Worm (Caenorhabditis elegans): Measurements from ENCODE around the gene str-249.
A peak's percentile ranks its signal among the peaks of the same experiment; 100 is the strongest.

The str-249 gene

DNA sequence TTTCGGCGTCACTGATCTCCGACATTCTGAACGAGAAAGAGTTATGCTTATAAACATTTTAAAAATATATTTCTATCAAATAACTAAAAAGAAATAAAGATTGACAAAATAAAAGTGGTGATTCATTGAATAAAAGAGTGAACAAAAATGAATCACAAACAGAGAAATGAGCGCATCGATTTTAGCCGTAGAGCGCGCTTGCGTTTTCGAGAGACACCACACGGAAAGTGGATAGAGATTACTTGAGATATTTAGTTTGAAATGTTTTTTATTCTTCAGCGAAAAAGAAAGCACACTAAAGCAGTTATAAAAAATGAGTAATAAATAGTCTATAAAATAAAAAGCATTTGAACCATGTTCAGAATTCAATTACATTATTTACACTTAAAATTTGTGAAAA lies 43.5 kb upstream of the str-249 start, which contains the start of gene cap-1:
cap-1 (minus strand) TSS at position 26 of the 400 bp plus-strand sequence.
- TF ChIP-seq ceh-48 (tag; optimal IDR thresholded peaks at IDR 0.05) (peak; percentile 95), fax-1 (tag; optimal IDR thresholded peaks at IDR 0.05) (peak; percentile 63), unc-3 (GFP tag; conservative IDR thresholded peaks at IDR 0.05) (no peak), unc-3 (tag; optimal IDR thresholded peaks at IDR 0.05) (peak; percentile 37), ets-4 (tag; optimal IDR thresholded peaks at IDR 0.05) (peak; percentile 54), tbx-2 (tag; optimal IDR thresholded peaks at IDR 0.05) (peak; percentile 79), hlh-13 (GFP tag; optimal IDR thresholded peaks at IDR 0.05) (no peak), ceh-31 (tag; optimal IDR thresholded peaks at IDR 0.05) (peak; percentile 90), hlh-8 (tag; optimal IDR thresholded peaks at IDR 0.05) (peak; percentile 39), elt-2 (tag; optimal IDR thresholded peaks at IDR 0.05) (peak; percentile 43), unc-42 (tag; optimal IDR thresholded peaks at IDR 0.05) (peak; percentile 37), unc-86 (tag; optimal IDR thresholded peaks at IDR 0.05) (peak; percentile 3), unc-55 (GFP tag; optimal IDR thresholded peaks at IDR 0.05) (no peak), zip-5 (tag; optimal IDR thresholded peaks at IDR 0.05) (peak; percentile 32), ttx-3 (tag; optimal IDR thresholded peaks at IDR 0.05) (no peak), ceh-2 (tag; optimal IDR thresholded peaks at IDR 0.05) (peak; percentile 46), rnt-1 (tag; optimal IDR thresholded peaks at IDR 0.05) (peak; percentile 47), ceh-18 (tag; optimal IDR thresholded peaks at IDR 0.05) (peak; percentile 21), nfya-1 (tag; optimal IDR thresholded peaks at IDR 0.05) (peak; percentile 5), ceh-34 (tag; optimal IDR thresholded peaks at IDR 0.05) (peak; percentile 61), dve-1 (tag; optimal IDR thresholded peaks at IDR 0.05) (no peak), pqm-1 (tag; optimal IDR thresholded peaks at IDR 0.05) (peak; percentile 2), ceh-14 (tag; optimal IDR thresholded peaks at IDR 0.05) (peak; percentile 62), C08G9.2 (tag; optimal IDR thresholded peaks at IDR 0.05) (peak; percentile 40), elt-4 (tag; optimal IDR thresholded peaks at IDR 0.05) (no peak)

DNA sequence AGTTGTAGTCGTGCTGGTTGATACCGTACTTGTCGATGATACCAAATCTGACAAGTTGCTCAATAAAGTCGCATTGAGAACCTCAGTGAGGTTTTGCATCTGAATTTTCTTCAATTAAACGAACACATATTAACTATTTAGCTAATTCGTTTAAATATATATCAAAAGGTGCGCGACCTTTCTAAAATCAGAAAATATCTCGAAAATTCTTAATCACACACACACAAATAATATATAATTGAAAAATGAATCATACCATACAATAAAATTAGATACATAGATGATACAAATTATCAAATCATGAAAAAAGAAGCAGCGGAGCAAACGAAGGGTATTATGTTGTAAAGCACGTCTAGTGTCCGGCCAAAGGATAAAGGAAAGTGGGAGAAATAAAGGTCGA lies 41.6 kb upstream of the str-249 start, which contains the start of gene D2024.5:
D2024.5 (minus strand) TSS at position 101 of the 400 bp plus-strand sequence.
- TF ChIP-seq ceh-24 (tag; optimal IDR thresholded peaks at IDR 0.05) (no peak), tbx-2 (tag; optimal IDR thresholded peaks at IDR 0.05) (no peak), pros-1 (tag; optimal IDR thresholded peaks at IDR 0.05) (no peak), ama-1 (optimal IDR thresholded peaks at IDR 0.05) (no peak), pha-2 (tag; optimal IDR thresholded peaks at IDR 0.05) (no peak), ceh-19 (GFP tag; optimal IDR thresholded peaks at IDR 0.05) (no peak), syd-9 (tag; optimal IDR thresholded peaks at IDR 0.05) (no peak), mec-3 (tag; optimal IDR thresholded peaks at IDR 0.05; ENCODE audit: borderline replicate concordance) (no peak), dmd-4 (tag; optimal IDR thresholded peaks at IDR 0.05; ENCODE audit: borderline replicate concordance) (no peak), che-1 (tag; optimal IDR thresholded peaks at IDR 0.05) (no peak), ceh-48 (tag; optimal IDR thresholded peaks at IDR 0.05) (no peak), ttx-3 (tag; optimal IDR thresholded peaks at IDR 0.05) (no peak), fkh-10 (GFP tag; optimal IDR thresholded peaks at IDR 0.05) (no peak)

DNA sequence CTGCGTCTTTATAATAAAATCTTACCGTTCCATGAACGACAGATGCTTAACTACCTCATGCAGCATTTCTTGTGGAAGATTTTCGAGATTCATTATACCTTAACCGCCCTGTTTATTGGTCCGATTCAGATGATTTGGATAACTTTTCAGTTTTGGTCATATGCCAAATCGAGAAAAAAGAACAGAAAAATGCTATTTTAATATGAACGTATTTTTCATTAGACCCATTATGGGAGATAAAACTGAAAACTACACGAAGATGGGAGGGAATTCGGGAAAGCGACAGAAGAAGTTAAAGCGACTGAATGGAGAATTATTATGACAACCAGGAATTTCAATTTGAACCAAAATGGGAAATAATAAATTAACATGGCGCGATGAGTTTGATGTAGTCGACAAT lies 40.4 kb upstream of the str-249 start, which contains the start of gene R13A1.10:
R13A1.10 (minus strand) TSS at position 101 of the 400 bp plus-strand sequence.
- no peak for TF ChIP-seq ceh-30 (tag; optimal IDR thresholded peaks at IDR 0.05)
- no peak for TF ChIP-seq C38D4.7 (GFP tag; optimal IDR thresholded peaks at IDR 0.05)
- no peak for TF ChIP-seq elt-2 (tag; optimal IDR thresholded peaks at IDR 0.05)
- TF ChIP-seq F13H6.1 (tag; optimal IDR thresholded peaks at IDR 0.05) = no peak
- TF ChIP-seq ceh-34 (tag; optimal IDR thresholded peaks at IDR 0.05) = no peak
- no peak for TF ChIP-seq unc-3 (GFP tag; conservative IDR thresholded peaks at IDR 0.05)
- no peak for TF ChIP-seq unc-3 (tag; optimal IDR thresholded peaks at IDR 0.05)
- TF ChIP-seq gmeb-2 (tag; optimal IDR thresholded peaks at IDR 0.05) = no peak

Data from whole organism, late embryonic.